Worm (Caenorhabditis elegans) whole organism, L1 larva: ENCODE data around the gene fig-1.

Source experiments
- C04F5.9 ChIP-seq: sonication (generic microtip); optimal IDR thresholded peaks from 2 replicates; lab custom pipeline; 2016; ENCODE audit warnings: missing genetic modification characterization, missing compliant biosample characterization
- F16B12.6 ChIP-seq: fragments of 150-350 bp; optimal IDR thresholded peaks from 2 replicates; lab custom pipeline; 2014; ENCODE audit warnings: missing biosample characterization, missing genetic modification characterization
- Y116A8C.19 ChIP-seq: sonication (generic microtip); optimal IDR thresholded peaks from 2 replicates; lab custom pipeline; 2016; ENCODE audit warnings: missing compliant biosample characterization, missing genetic modification characterization, borderline replicate concordance
- aha-1 ChIP-seq: fragments of 150-350 bp; optimal IDR thresholded peaks from 2 replicates; lab custom pipeline; 2014; ENCODE audit warnings: missing biosample characterization, missing genetic modification characterization
- alr-1 ChIP-seq: fragments of 200-800 bp; sonication (Bioruptor generic); optimal IDR thresholded peaks from 2 replicates; lab custom pipeline; 2018; ENCODE audit warnings: borderline replicate concordance, mild to moderate bottlenecking, missing genetic modification characterization, missing compliant biosample characterization
- aly-2 ChIP-seq: fragments of 150-350 bp; optimal IDR thresholded peaks from 2 replicates; lab custom pipeline; 2014; ENCODE audit warnings: missing biosample characterization, missing genetic modification characterization
- blmp-1 ChIP-seq: fragments of 150-350 bp; optimal IDR thresholded peaks from 2 replicates; lab custom pipeline; 2014; ENCODE audit warnings: missing biosample characterization, missing genetic modification characterization
- ceh-63 ChIP-seq: fragments of 200-800 bp; sonication (Bioruptor generic); optimal IDR thresholded peaks from 2 replicates; lab custom pipeline; 2018; ENCODE audit warnings: mild to moderate bottlenecking, missing genetic modification characterization, missing compliant biosample characterization
- ceh-82 ChIP-seq, 3 experiments: fragments of 150-350 bp in 1 of 3; sonication (generic microtip) in 2 of 3; optimal IDR thresholded peaks; 2 replicates each; lab custom pipeline; 2014 to 2017; ENCODE audit warnings: missing biosample characterization in 3 of 3, missing genetic modification characterization in 3 of 3
- ceh-88 ChIP-seq: fragments of 200-800 bp; sonication (Bioruptor generic); IDR thresholded peaks from 2 replicates; pipeline ENCODE4 v1.3.6; 2022; ENCODE audit warnings: missing genetic modification characterization, missing compliant biosample characterization
- ceh-90 ChIP-seq: sonication (generic microtip); optimal IDR thresholded peaks from 2 replicates; lab custom pipeline; 2016; ENCODE audit warnings: missing genetic modification characterization, missing compliant biosample characterization
- ces-1 ChIP-seq: fragments of 150-350 bp; optimal IDR thresholded peaks from 2 replicates; lab custom pipeline; 2014; ENCODE audit warnings: missing biosample characterization, missing genetic modification reagents, missing genetic modification characterization
- dsc-1 ChIP-seq: sonication (generic microtip); optimal IDR thresholded peaks from 2 replicates; lab custom pipeline; 2016; ENCODE audit warnings: mild to moderate bottlenecking, missing genetic modification characterization, missing compliant biosample characterization
- efl-1 ChIP-seq, 4 experiments: fragments of 150-350 bp; optimal IDR thresholded peaks in 3 of 4; peaks in 1 of 4; 1 replicate in 1 of 4; 2 replicates in 3 of 4; lab custom pipeline; 2014; ENCODE audit warnings: missing biosample characterization in 2 of 4, missing genetic modification characterization in 2 of 4, missing genetic modification reagents in 2 of 4
- efl-3 ChIP-seq: fragments of 200-800 bp; sonication (Bioruptor generic); optimal IDR thresholded peaks from 2 replicates; lab custom pipeline; 2018; ENCODE audit warnings: mild to moderate bottlenecking, missing genetic modification characterization, missing compliant biosample characterization
- elt-3 ChIP-seq, 6 experiments: fragments of 150-350 bp in 1 of 6; sonication (generic microtip); optimal IDR thresholded peaks; 2 replicates each; lab custom pipeline; 2017 to 2018; ENCODE audit warnings: missing biosample characterization in 6 of 6, missing genetic modification characterization in 6 of 6, inconsistent platforms in 1 of 6
- fkh-10 ChIP-seq: sonication (generic microtip); optimal IDR thresholded peaks from 2 replicates; lab custom pipeline; 2017; ENCODE audit warnings: missing biosample characterization, missing genetic modification reagents, missing genetic modification characterization
- fos-1 ChIP-seq: fragments of 150-350 bp; optimal IDR thresholded peaks from 2 replicates; lab custom pipeline; 2014; ENCODE audit warnings: missing biosample characterization, missing genetic modification characterization
- grh-1 ChIP-seq: fragments of 200-800 bp; sonication (Bioruptor generic); IDR thresholded peaks from 2 replicates; pipeline ENCODE4 v1.3.6; 2022; ENCODE audit warnings: missing genetic modification reagents, missing genetic modification characterization, missing compliant biosample characterization
- hlh-4 ChIP-seq: sonication (generic microtip); optimal IDR thresholded peaks from 2 replicates; lab custom pipeline; 2016; ENCODE audit warnings: mild to moderate bottlenecking, missing genetic modification characterization, missing compliant biosample characterization
- irx-1 ChIP-seq: sonication (generic microtip); optimal IDR thresholded peaks from 2 replicates; lab custom pipeline; 2016; ENCODE audit warnings: missing genetic modification characterization, missing compliant biosample characterization
- isw-1 ChIP-seq: fragments of 200-800 bp; sonication (Bioruptor generic); IDR thresholded peaks from 2 replicates; pipeline ENCODE4 v1.3.6; 2022; ENCODE audit warnings: missing genetic modification characterization, missing compliant biosample characterization
- jun-1 ChIP-seq: fragments of 150-350 bp; optimal IDR thresholded peaks from 2 replicates; lab custom pipeline; 2014; ENCODE audit warnings: missing biosample characterization, missing genetic modification reagents, missing genetic modification characterization
- lin-13 ChIP-seq: fragments of 150-350 bp; optimal IDR thresholded peaks from 2 replicates; lab custom pipeline; 2014; ENCODE audit warnings: missing biosample characterization, missing genetic modification reagents, missing genetic modification characterization
- lin-15B ChIP-seq: fragments of 150-350 bp; sonication (generic microtip); optimal IDR thresholded peaks from 3 replicates; lab custom pipeline; 2014; ENCODE audit warnings: missing biosample characterization, missing genetic modification characterization
- lir-3 ChIP-seq: sonication (generic microtip); optimal IDR thresholded peaks from 2 replicates; lab custom pipeline; 2016; ENCODE audit warnings: mild to moderate bottlenecking, missing genetic modification characterization, moderate library complexity, missing compliant biosample characterization; ENCODE audit not compliant: poor library complexity
- lsy-2 ChIP-seq, 2 experiments: fragments of 150-350 bp; optimal IDR thresholded peaks; 2 replicates each; lab custom pipeline; 2014; ENCODE audit warnings: missing biosample characterization in 2 of 2, missing genetic modification characterization in 2 of 2
- mab-9 ChIP-seq: fragments of 200-800 bp; sonication (Bioruptor generic); IDR thresholded peaks from 2 replicates; pipeline ENCODE4 v1.3.6; 2022; ENCODE audit warnings: missing genetic modification reagents, missing genetic modification characterization, missing compliant biosample characterization
- mef-2 ChIP-seq: fragments of 150-350 bp; optimal IDR thresholded peaks from 2 replicates; lab custom pipeline; 2014; ENCODE audit warnings: missing biosample characterization, missing genetic modification characterization
- nhr-12 ChIP-seq: sonication (generic microtip); optimal IDR thresholded peaks from 2 replicates; lab custom pipeline; 2017; ENCODE audit warnings: missing biosample characterization, missing genetic modification characterization
- nhr-19 ChIP-seq: fragments of 200-800 bp; sonication (Bioruptor generic); conservative IDR thresholded peaks from 2 replicates; pipeline ENCODE4 v1.3.6; 2022; ENCODE audit warnings: missing genetic modification characterization, missing compliant biosample characterization
- nhr-20 ChIP-seq: sonication (generic microtip); optimal IDR thresholded peaks from 2 replicates; lab custom pipeline; 2016; ENCODE audit warnings: mild to moderate bottlenecking, missing genetic modification characterization, missing compliant biosample characterization
- nhr-237 ChIP-seq: fragments of 150-350 bp; optimal IDR thresholded peaks from 2 replicates; lab custom pipeline; 2014; ENCODE audit warnings: missing biosample characterization, missing genetic modification characterization
- nhr-28 ChIP-seq: fragments of 150-350 bp; optimal IDR thresholded peaks from 2 replicates; lab custom pipeline; 2014; ENCODE audit warnings: missing biosample characterization, missing genetic modification characterization
- nhr-71 ChIP-seq: sonication (generic microtip); optimal IDR thresholded peaks from 2 replicates; lab custom pipeline; 2016; ENCODE audit warnings: mild to moderate bottlenecking, missing genetic modification characterization, moderate library complexity, missing compliant biosample characterization
- nhr-77 ChIP-seq: fragments of 150-350 bp; optimal IDR thresholded peaks from 2 replicates; lab custom pipeline; 2014; ENCODE audit warnings: missing biosample characterization, missing genetic modification characterization
- nhr-90 ChIP-seq: sonication (generic microtip); optimal IDR thresholded peaks from 2 replicates; lab custom pipeline; 2016; ENCODE audit warnings: mild to moderate bottlenecking, missing genetic modification characterization, missing compliant biosample characterization; ENCODE audit not compliant: poor library complexity
- pag-3 ChIP-seq: sonication (generic microtip); optimal IDR thresholded peaks from 2 replicates; lab custom pipeline; 2017; ENCODE audit warnings: missing genetic modification characterization, mild to moderate bottlenecking, missing compliant biosample characterization, antibody characterized with exemption, borderline replicate concordance; ENCODE audit not compliant: insufficient read depth
- rnt-1 ChIP-seq: sonication (generic microtip); optimal IDR thresholded peaks from 2 replicates; lab custom pipeline; 2016; ENCODE audit warnings: mild to moderate bottlenecking, missing genetic modification characterization, moderate library complexity, missing compliant biosample characterization
- snpc-4 ChIP-seq: fragments of 150-350 bp; optimal IDR thresholded peaks from 2 replicates; lab custom pipeline; 2014; ENCODE audit warnings: missing biosample characterization, missing genetic modification characterization
- sptf-1 ChIP-seq: fragments of 150-350 bp; optimal IDR thresholded peaks from 2 replicates; lab custom pipeline; 2014; ENCODE audit warnings: missing biosample characterization, missing genetic modification characterization
- swsn-7 ChIP-seq: sonication (generic microtip); optimal IDR thresholded peaks from 2 replicates; lab custom pipeline; 2016; ENCODE audit warnings: missing genetic modification characterization, missing compliant biosample characterization
- tlp-1 ChIP-seq: fragments of 150-350 bp; optimal IDR thresholded peaks from 2 replicates; lab custom pipeline; 2014; ENCODE audit warnings: missing biosample characterization, missing genetic modification characterization
- unc-130 ChIP-seq: fragments of 150-350 bp; optimal IDR thresholded peaks from 2 replicates; lab custom pipeline; 2017; ENCODE audit warnings: missing biosample characterization, missing genetic modification characterization, inconsistent platforms
- unc-30 ChIP-seq: sonication (generic microtip); optimal IDR thresholded peaks from 2 replicates; lab custom pipeline; 2017; ENCODE audit warnings: missing biosample characterization, missing genetic modification characterization
- unc-62 ChIP-seq: fragments of 150-350 bp; optimal IDR thresholded peaks from 2 replicates; lab custom pipeline; 2014; ENCODE audit warnings: missing biosample characterization, missing genetic modification reagents, missing genetic modification characterization
- unc-86 ChIP-seq: sonication (generic microtip); optimal IDR thresholded peaks from 2 replicates; lab custom pipeline; 2016; ENCODE audit warnings: missing genetic modification characterization, missing compliant biosample characterization
- vab-15 ChIP-seq: sonication (generic microtip); optimal IDR thresholded peaks from 2 replicates; lab custom pipeline; 2017; ENCODE audit warnings: missing genotype, mild to moderate bottlenecking, missing genetic modification characterization, missing compliant biosample characterization
- zag-1 ChIP-seq: fragments of 150-350 bp; optimal IDR thresholded peaks from 2 replicates; lab custom pipeline; 2014; ENCODE audit warnings: missing biosample characterization, missing genetic modification characterization
- zip-4 ChIP-seq: fragments of 200-800 bp; sonication (Bioruptor generic); optimal IDR thresholded peaks from 2 replicates; lab custom pipeline; 2018; ENCODE audit warnings: mild to moderate bottlenecking, missing genetic modification characterization, moderate library complexity, missing compliant biosample characterization
- ztf-11 ChIP-seq, 2 experiments: sonication (generic microtip); optimal IDR thresholded peaks; 2 replicates each; lab custom pipeline; 2016 to 2017; ENCODE audit warnings: missing genetic modification characterization in 2 of 2, missing biosample characterization in 1 of 2, missing compliant biosample characterization in 1 of 2

Gene fig-1

ce11 chrV:10951655-10952278 lies 29.2 kb downstream of the fig-1 start, which contains the start of gene F17C11.4 (continued):
- peak; percentile 78 for TF ChIP-seq lir-3 (tag; lab: Kevin White, UChicago)
- no peak for TF ChIP-seq unc-62 (GFP tag; lab: Kevin White, UChicago)
- peak; percentile 78 for TF ChIP-seq lin-13
- peak; percentile 12; the same call in 1 of the 2 replicates for TF ChIP-seq isw-1 (GFP tag; lab: Robert Waterston, UW)
- peak; percentile 35 for TF ChIP-seq fkh-10 (GFP tag; lab: Kevin White, UChicago)
- peak; percentile 21 for TF ChIP-seq zip-4 (GFP tag; lab: Kevin White, UChicago)
- TF ChIP-seq blmp-1 (tag; lab: Kevin White, UChicago): peak; percentile 93
- TF ChIP-seq C04F5.9: peak; percentile 25
- TF ChIP-seq vab-15 (tag; lab: Kevin White, UChicago): peak; percentile 98
- peak in 2 of 6 experiments; percentile 39 to 84 for TF ChIP-seq elt-3 (tag; optimal IDR thresholded peaks at IDR 0.05; lab: Kevin White, UChicago)
- TF ChIP-seq irx-1: peak; percentile 72
- no peak for TF ChIP-seq aly-2 (tag; lab: Kevin White, UChicago)
- TF ChIP-seq mab-9 (GFP tag; lab: Robert Waterston, UW): peak; percentile 54; the same call in 1 of the 2 replicates
- TF ChIP-seq snpc-4 (tag; lab: Kevin White, UChicago): peak; percentile 71
- TF ChIP-seq efl-1 (optimal IDR thresholded peaks at IDR 0.05; lab: Kevin White, UChicago): peak; percentile 43 to 51
- TF ChIP-seq efl-1 (GFP tag; optimal IDR thresholded peaks at IDR 0.05 in 1 of 2; lab: Kevin White, UChicago): peak; percentile 43 to 94
- TF ChIP-seq zag-1: no peak
- no peak for TF ChIP-seq tlp-1 (tag; lab: Kevin White, UChicago)
- peak; percentile 97 for TF ChIP-seq nhr-20 (tag; lab: Kevin White, UChicago)
- TF ChIP-seq ceh-63 (GFP tag; lab: Kevin White, UChicago): no peak
- TF ChIP-seq ceh-82 (tag; optimal IDR thresholded peaks at IDR 0.05; lab: Kevin White, UChicago): peak; percentile 27 to 66 (median 35)
- TF ChIP-seq ces-1 (GFP tag; lab: Kevin White, UChicago): no peak
- TF ChIP-seq efl-3: no peak
- TF ChIP-seq nhr-237 (tag; lab: Kevin White, UChicago): no peak
- peak; percentile 77 for TF ChIP-seq swsn-7 (tag; lab: Kevin White, UChicago)
- peak; percentile 83 for TF ChIP-seq nhr-90 (tag; lab: Kevin White, UChicago)
- peak; percentile 2 for TF ChIP-seq nhr-77 (tag; lab: Kevin White, UChicago)
- TF ChIP-seq mef-2 (tag; lab: Kevin White, UChicago): peak; percentile 62
- TF ChIP-seq grh-1: no peak
- TF ChIP-seq alr-1 (tag; lab: Kevin White, UChicago): no peak
- no peak for TF ChIP-seq lin-15B (tag; lab: Kevin White, UChicago)
- TF ChIP-seq nhr-12: no peak
- TF ChIP-seq hlh-4 (tag; lab: Kevin White, UChicago): no peak
- peak; percentile 80 to 81 for TF ChIP-seq lsy-2 (tag; optimal IDR thresholded peaks at IDR 0.05; lab: Kevin White, UChicago)
- no peak for TF ChIP-seq sptf-1 (tag; lab: Kevin White, UChicago)
- TF ChIP-seq unc-130 (tag; lab: Kevin White, UChicago): peak; percentile 98
- no peak for TF ChIP-seq F16B12.6 (tag; lab: Kevin White, UChicago)
- TF ChIP-seq fos-1 (tag; lab: Kevin White, UChicago): peak; percentile 47
- TF ChIP-seq rnt-1: peak; percentile 77
- no peak for TF ChIP-seq ztf-11 (tag; optimal IDR thresholded peaks at IDR 0.05; lab: Kevin White, UChicago)
- peak; percentile 56 for TF ChIP-seq unc-86 (tag; lab: Kevin White, UChicago)
- peak; percentile 96 for TF ChIP-seq nhr-19 (GFP tag; lab: Robert Waterston, UW)
- peak; percentile 64 for TF ChIP-seq jun-1
- TF ChIP-seq pag-3 (tag; lab: Kevin White, UChicago): peak; percentile 70
- no peak for TF ChIP-seq aha-1 (tag; lab: Kevin White, UChicago)
- TF ChIP-seq nhr-71 (tag; lab: Kevin White, UChicago): peak; percentile 99
- TF ChIP-seq Y116A8C.19 (tag; lab: Kevin White, UChicago): no peak
- TF ChIP-seq nhr-28: no peak
- peak; percentile 67 for TF ChIP-seq dsc-1 (tag; lab: Kevin White, UChicago)
- TF ChIP-seq unc-30 (tag; lab: Kevin White, UChicago): no peak
- TF ChIP-seq ceh-90 (tag; lab: Kevin White, UChicago): no peak
- TF ChIP-seq ceh-88 (GFP tag; lab: Robert Waterston, UW): 0 out of 2 replicates have a peak, but pooled peaks have one; percentile 17
